Worm (Caenorhabditis elegans): ENCODE results near the gene Y25C1A.7.
"Not testable (repeated sequence)": the region's sequence is repeated elsewhere in the genome, so short reads cannot be mapped to it uniquely, and the experiment has no call there.

The Y25C1A.7 gene

DNA sequence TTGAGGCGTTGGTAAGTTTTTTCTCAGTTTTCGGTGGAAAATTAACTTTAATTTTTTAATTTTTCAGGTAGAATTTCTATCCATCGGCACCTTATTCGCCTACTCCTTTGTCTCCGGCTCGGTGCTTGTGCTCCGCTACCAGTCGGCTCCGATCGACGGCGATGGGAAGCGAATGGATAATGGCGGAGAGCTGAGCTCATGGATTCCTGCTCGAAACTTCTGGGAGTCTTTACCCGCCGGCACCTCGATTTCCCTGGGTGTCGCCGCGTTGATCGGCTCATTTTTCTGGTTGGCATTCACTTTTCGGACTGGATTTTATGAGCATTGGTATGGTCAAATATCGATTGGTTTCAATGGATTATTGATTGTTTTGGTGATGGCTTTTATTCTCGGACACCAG, 35.9 kb downstream of the Y25C1A.7 start:
- TF ChIP-seq mef-2 (tag; optimal IDR thresholded peaks at IDR 0.05), result no peak
- no peak for TF ChIP-seq egl-27 (tag; optimal IDR thresholded peaks at IDR 0.05)
- TF ChIP-seq ceh-88 (GFP tag; IDR thresholded peaks at IDR 0.05), result no peak
- TF ChIP-seq nhr-12 (tag; optimal IDR thresholded peaks at IDR 0.05), result no peak
- no peak for TF ChIP-seq mdl-1 (tag; optimal IDR thresholded peaks at IDR 0.05)
- no peak for TF ChIP-seq egl-13 (tag; optimal IDR thresholded peaks at IDR 0.05)
- no peak for TF ChIP-seq mab-9 (GFP tag; IDR thresholded peaks at IDR 0.05)
- no peak for TF ChIP-seq tbx-2 (tag; optimal IDR thresholded peaks at IDR 0.05)
- TF ChIP-seq jun-1 (tag; optimal IDR thresholded peaks at IDR 0.05), result no peak
- TF ChIP-seq nhr-77 (tag; optimal IDR thresholded peaks at IDR 0.05), result no peak
- no peak for TF ChIP-seq lin-39 (tag; optimal IDR thresholded peaks at IDR 0.05)
- no peak for TF ChIP-seq nhr-47 (tag; optimal IDR thresholded peaks at IDR 0.05)
- TF ChIP-seq sox-4 (tag; optimal IDR thresholded peaks at IDR 0.05), result no peak

DNA sequence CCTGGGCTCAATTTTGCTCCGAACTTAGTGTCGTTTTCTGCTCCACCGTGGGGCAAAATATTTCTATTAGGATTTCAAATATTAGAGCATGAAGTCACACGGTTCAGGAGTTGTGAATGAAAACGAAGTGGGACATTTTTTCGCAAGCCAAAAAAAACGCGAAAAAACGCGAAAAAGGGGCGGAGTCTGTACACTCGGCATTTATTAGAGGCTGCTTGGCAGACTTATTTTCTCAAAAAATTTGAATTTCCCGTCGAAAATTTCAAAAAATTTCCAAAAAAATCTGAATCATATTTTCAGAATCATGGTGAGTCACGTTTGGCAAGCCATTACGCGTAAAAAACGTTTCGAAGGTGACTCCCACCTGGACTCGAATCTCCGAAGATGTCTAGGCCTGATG, 38.4 kb downstream of the Y25C1A.7 start, which contains the start of gene B0454.6:
Gene B0454.6 (plus strand): TSS at position 301 of the 400 bp plus-strand sequence.
- TF ChIP-seq lin-14 (GFP tag; optimal IDR thresholded peaks at IDR 0.05); egl-27 (tag; optimal IDR thresholded peaks at IDR 0.05); elt-2 (tag; optimal IDR thresholded peaks at IDR 0.05): not testable (repeated sequence)

DNA sequence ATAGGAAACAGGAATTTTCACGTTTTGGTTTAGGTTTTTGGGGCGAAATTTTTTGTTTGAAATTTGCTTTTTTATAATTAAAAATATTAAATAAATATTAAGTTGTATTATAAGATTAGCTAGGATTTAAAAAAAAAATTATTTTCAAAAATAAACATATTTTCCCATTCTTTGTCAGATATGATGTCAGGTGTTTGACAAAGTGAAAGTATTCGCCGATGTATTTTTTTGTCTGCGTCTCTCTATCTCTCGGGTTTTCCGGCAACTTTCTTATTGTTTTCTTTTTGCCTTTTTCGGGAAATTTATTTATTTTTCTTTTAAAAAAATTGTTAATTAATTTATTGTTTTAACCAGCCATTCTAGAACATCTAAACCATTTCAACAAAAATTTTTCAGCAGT, 40.4 kb downstream of the Y25C1A.7 start:
- TF ChIP-seq nhr-71 (tag; optimal IDR thresholded peaks at IDR 0.05) (no peak), mef-2 (tag; optimal IDR thresholded peaks at IDR 0.05) (no peak), ztf-4 (tag; optimal IDR thresholded peaks at IDR 0.05) (no peak), jun-1 (tag; optimal IDR thresholded peaks at IDR 0.05) (no peak), nhr-47 (tag; optimal IDR thresholded peaks at IDR 0.05) (no peak), ceh-82 (tag; optimal IDR thresholded peaks at IDR 0.05) (no peak), ama-1 (optimal IDR thresholded peaks at IDR 0.05) (no peak), vab-15 (tag; optimal IDR thresholded peaks at IDR 0.05) (no peak), lin-39 (tag; optimal IDR thresholded peaks at IDR 0.05) (no peak), alr-1 (tag; optimal IDR thresholded peaks at IDR 0.05; ENCODE audit: borderline replicate concordance) (no peak), unc-62 (GFP tag; optimal IDR thresholded peaks at IDR 0.05) (no peak), tbx-2 (tag; optimal IDR thresholded peaks at IDR 0.05) (no peak), lin-14 (GFP tag; optimal IDR thresholded peaks at IDR 0.05) (peak; percentile 29), nhr-85 (tag) (peak; percentile 57), nhr-19 (GFP tag; conservative IDR thresholded peaks at IDR 0.05) (no peak), nhr-237 (tag; optimal IDR thresholded peaks at IDR 0.05) (no peak), nhr-12 (tag; optimal IDR thresholded peaks at IDR 0.05) (no peak), aly-2 (tag; optimal IDR thresholded peaks at IDR 0.05) (no peak), blmp-1 (tag; optimal IDR thresholded peaks at IDR 0.05) (peak; percentile 91)

DNA sequence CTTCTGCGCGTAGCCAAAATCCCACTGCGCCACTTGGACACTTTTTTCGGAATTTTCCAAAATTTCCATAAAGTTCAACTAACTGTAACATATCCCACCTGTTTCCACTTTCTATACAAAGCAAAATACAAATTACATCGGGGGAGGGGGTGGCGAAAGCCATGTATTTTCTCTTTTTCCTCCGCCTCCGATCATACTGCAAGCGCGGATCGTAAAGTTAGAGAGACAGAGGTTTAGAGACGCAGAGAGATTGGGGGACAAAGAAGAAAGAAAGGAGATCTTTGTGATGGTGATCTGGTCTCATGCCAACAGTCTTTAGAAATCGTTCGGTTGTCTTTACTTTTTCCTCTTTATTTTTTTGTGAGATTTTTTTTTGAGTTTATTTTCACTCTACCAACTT, 42.6 kb downstream of the Y25C1A.7 start:
- peak in 1 of 6 experiments; percentile 31 for TF ChIP-seq elt-3 (tag; optimal IDR thresholded peaks at IDR 0.05)
- no peak for TF ChIP-seq nhr-28 (tag; optimal IDR thresholded peaks at IDR 0.05)
- TF ChIP-seq efl-1 (optimal IDR thresholded peaks at IDR 0.05), result no peak
- peak in 1 of 2 experiments; percentile 8 for TF ChIP-seq efl-1 (GFP tag; optimal IDR thresholded peaks at IDR 0.05 in 1 of 2)
- peak; percentile 98 for TF ChIP-seq blmp-1 (tag; optimal IDR thresholded peaks at IDR 0.05)
- TF ChIP-seq mep-1 (tag; optimal IDR thresholded peaks at IDR 0.05), result peak; percentile 23
- TF ChIP-seq mab-9 (GFP tag; IDR thresholded peaks at IDR 0.05), result no peak
- TF ChIP-seq snu-23 (GFP tag; optimal IDR thresholded peaks at IDR 0.05), result peak; percentile 21
- TF ChIP-seq C16A3.4 (tag; optimal IDR thresholded peaks at IDR 0.05), result peak; percentile 7

DNA sequence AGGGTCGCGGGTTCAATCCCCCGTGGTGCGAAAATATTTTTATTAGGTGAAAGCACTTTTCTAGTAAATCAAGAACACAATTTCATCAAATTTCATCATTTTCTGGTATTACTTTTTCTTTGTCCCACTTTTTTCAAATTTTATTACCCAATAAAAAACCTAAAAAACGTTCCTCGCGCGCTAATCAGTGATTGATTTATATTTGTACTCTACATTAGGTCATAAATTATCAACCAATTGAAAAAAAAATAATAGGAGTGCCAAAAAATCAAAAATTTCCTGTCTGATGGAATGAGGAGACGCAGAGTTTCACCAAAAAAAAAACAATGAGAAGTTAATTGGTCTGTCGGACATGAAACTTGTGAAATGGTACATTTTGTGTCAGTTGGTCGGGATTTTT, 46.2 kb downstream of the Y25C1A.7 start:
- TF ChIP-seq vab-15 (tag; optimal IDR thresholded peaks at IDR 0.05), result no peak
- no peak for TF ChIP-seq fkh-4 (tag; optimal IDR thresholded peaks at IDR 0.05; ENCODE audit: borderline replicate concordance)
- TF ChIP-seq nhr-12 (tag; optimal IDR thresholded peaks at IDR 0.05), result no peak
- no peak for TF ChIP-seq fkh-10 (GFP tag; optimal IDR thresholded peaks at IDR 0.05)
- TF ChIP-seq lsy-2 (tag; optimal IDR thresholded peaks at IDR 0.05), result no peak
- no peak for TF ChIP-seq ceh-63 (GFP tag; optimal IDR thresholded peaks at IDR 0.05)
- TF ChIP-seq egl-27 (tag; optimal IDR thresholded peaks at IDR 0.05), result no peak
- no peak for TF ChIP-seq lin-13 (GFP tag; optimal IDR thresholded peaks at IDR 0.05)
- no peak for TF ChIP-seq nhr-11 (tag; optimal IDR thresholded peaks at IDR 0.05)
- TF ChIP-seq ama-1 (optimal IDR thresholded peaks at IDR 0.05), result no peak
- no peak for TF ChIP-seq swsn-7 (tag; optimal IDR thresholded peaks at IDR 0.05)
- TF ChIP-seq unc-130 (tag; optimal IDR thresholded peaks at IDR 0.05), result no peak
- TF ChIP-seq ceh-8 (GFP tag; optimal IDR thresholded peaks at IDR 0.05), result no peak
- TF ChIP-seq elt-3 (tag; optimal IDR thresholded peaks at IDR 0.05), result no peak
- no peak for TF ChIP-seq dsc-1 (tag; optimal IDR thresholded peaks at IDR 0.05)
- no peak for TF ChIP-seq hpl-2 (GFP tag; optimal IDR thresholded peaks at IDR 0.05)

All from whole organism, L1 larva.